Worm (Caenorhabditis elegans): ENCODE measurements around the gene B0303.4.

B0303.4 gene

ce11 chrIII:8733667-8734066 is 44.0 kb downstream of the B0303.4 start:
- TF ChIP-seq Y79H2A.3 (GFP tag; conservative IDR thresholded peaks at IDR 0.05): no peak
- peak; percentile 1 for TF ChIP-seq snpc-1.3 (tag; optimal IDR thresholded peaks at IDR 0.05; ENCODE audit: insufficient read depth)
- TF ChIP-seq lin-54 (GFP tag; optimal IDR thresholded peaks at IDR 0.05): peak; percentile 6
- no peak for TF ChIP-seq zfh-2 (GFP tag; conservative IDR thresholded peaks at IDR 0.05)
- TF ChIP-seq let-607 (tag; optimal IDR thresholded peaks at IDR 0.05): peak in 1 of 2 experiments; percentile 42
- peak; percentile 35 for TF ChIP-seq nhr-80 (tag; optimal IDR thresholded peaks at IDR 0.05)
- TF ChIP-seq unc-62 (GFP tag; optimal IDR thresholded peaks at IDR 0.05): peak; percentile 55

ce11 chrIII:8734327-8734885 is 44.8 kb downstream of the B0303.4 start:
- TF ChIP-seq ekl-4 (GFP tag; IDR thresholded peaks at IDR 0.05) (no peak), F22D6.2 (tag; optimal IDR thresholded peaks at IDR 0.05) (peak; percentile 8), pbrm-1 (GFP tag; IDR thresholded peaks at IDR 0.05) (no peak), F33H1.4 (GFP tag; IDR thresholded peaks at IDR 0.05) (no peak), F57A8.1 (GFP tag; optimal IDR thresholded peaks at IDR 0.05) (no peak), madf-8 (GFP tag; conservative IDR thresholded peaks at IDR 0.05) (no peak), F23B12.7 (tag; optimal IDR thresholded peaks at IDR 0.05; ENCODE audit: insufficient read depth) (no peak), C17E4.6 (GFP tag; IDR thresholded peaks at IDR 0.05) (no peak), F39B2.1 (GFP tag; IDR thresholded peaks at IDR 0.05) (no peak), aptf-2 (GFP tag; conservative IDR thresholded peaks at IDR 0.05) (no peak), nfya-2 (GFP tag; IDR thresholded peaks at IDR 0.05) (no peak), repo-1 (tag; optimal IDR thresholded peaks at IDR 0.05) (no peak), lag-1 (GFP tag; IDR thresholded peaks at IDR 0.05) (no peak), ztf-26 (tag; optimal IDR thresholded peaks at IDR 0.05) (no peak), hlh-12 (tag; optimal IDR thresholded peaks at IDR 0.05) (no peak), dpl-1 (GFP tag; optimal IDR thresholded peaks at IDR 0.05) (no peak), K11D2.4 (GFP tag; IDR thresholded peaks at IDR 0.05) (0 out of 2 replicates have a peak, but pooled peaks have one; percentile 58), hrde-1 (tag; optimal IDR thresholded peaks at IDR 0.05; ENCODE audit: borderline replicate concordance) (no peak), T07F8.4 (tag; optimal IDR thresholded peaks at IDR 0.05) (no peak), ets-4 (GFP tag; optimal IDR thresholded peaks at IDR 0.05) (no peak), Y53G8AR.9 (GFP tag; conservative IDR thresholded peaks at IDR 0.05) (no peak), madf-6 (GFP tag; IDR thresholded peaks at IDR 0.05) (peak; percentile 41; the same call in 1 of the 2 replicates), madf-3 (GFP tag; IDR thresholded peaks at IDR 0.05) (no peak), lsy-27 (tag; optimal IDR thresholded peaks at IDR 0.05; ENCODE audit: borderline replicate concordance, insufficient read depth) (no peak), ceh-91 (GFP tag; IDR thresholded peaks at IDR 0.05) (no peak), ztf-28 (GFP tag; IDR thresholded peaks at IDR 0.05) (no peak), unc-62 (GFP tag; optimal IDR thresholded peaks at IDR 0.05) (peak; percentile 69), Y79H2A.3 (GFP tag; conservative IDR thresholded peaks at IDR 0.05) (no peak), lin-35 (GFP tag; optimal IDR thresholded peaks at IDR 0.05) (no peak), ztf-3 (GFP tag; optimal IDR thresholded peaks at IDR 0.05) (no peak), rpc-1 (optimal IDR thresholded peaks at IDR 0.05) (no peak), rpc-1 (tag; optimal IDR thresholded peaks at IDR 0.05) (no peak), nhr-80 (tag; optimal IDR thresholded peaks at IDR 0.05) (peak; percentile 66), atf-7 (tag; optimal IDR thresholded peaks at IDR 0.05) (no peak), efl-1 (GFP tag; optimal IDR thresholded peaks at IDR 0.05) (no peak), D2030.7 (GFP tag; IDR thresholded peaks at IDR 0.05) (no peak), snpc-1.3 (tag; optimal IDR thresholded peaks at IDR 0.05; ENCODE audit: insufficient read depth) (no peak), mel-28 (tag; optimal IDR thresholded peaks at IDR 0.05; ENCODE audit: borderline replicate concordance) (no peak), somi-1 (GFP tag; optimal IDR thresholded peaks at IDR 0.05) (no peak), mcd-1 (GFP tag; IDR thresholded peaks at IDR 0.05) (no peak), lin-40 (tag; optimal IDR thresholded peaks at IDR 0.05) (peak; percentile 8), nhr-179 (tag; optimal IDR thresholded peaks at IDR 0.05) (no peak), lsl-1 (GFP tag; optimal IDR thresholded peaks at IDR 0.05) (no peak)
